Fruit fly (Drosophila melanogaster) whole organism, embryonic: ENCODE data around the gene CG32631.
A peak's percentile ranks its signal among the peaks of the same experiment; 100 is the strongest.

ENCODE experiments used
- BtbVII ChIP-seq: fragments of 200-800 bp; sonication (Bioruptor generic); optimal IDR thresholded peaks from 3 replicates; lab custom pipeline; 2017; ENCODE audit warnings: missing biosample characterization, mild to moderate bottlenecking, missing genetic modification characterization
- CG10147 ChIP-seq: fragments of 200-800 bp; sonication (Bioruptor generic); optimal IDR thresholded peaks from 2 replicates; lab custom pipeline; 2019; ENCODE audit warnings: missing biosample characterization, mild to moderate bottlenecking, missing genetic modification characterization, moderate library complexity
- CG10366 ChIP-seq: fragments of 200-800 bp; sonication (Bioruptor generic); IDR thresholded peaks from 2 replicates; pipeline ENCODE4 v1.3.6; 2022; ENCODE audit warnings: missing biosample characterization, missing genetic modification characterization
- CG11247 ChIP-seq: fragments of 200-800 bp; sonication (Bioruptor generic); IDR thresholded peaks from 2 replicates; pipeline ENCODE4 v1.3.6; 2022; ENCODE audit warnings: missing biosample characterization, missing genetic modification characterization
- CG11560 ChIP-seq: fragments of 200-800 bp; sonication (Bioruptor generic); IDR thresholded peaks from 3 replicates; pipeline ENCODE4 v1.3.6; 2022; ENCODE audit warnings: missing biosample characterization, missing genetic modification characterization
- CG12155 ChIP-seq: fragments of 200-800 bp; sonication (Bioruptor generic); optimal IDR thresholded peaks from 3 replicates; lab custom pipeline; 2016; ENCODE audit warnings: missing biosample characterization, missing genetic modification characterization
- CG13624 ChIP-seq: fragments of 200-800 bp; sonication (Bioruptor generic); optimal IDR thresholded peaks from 2 replicates; lab custom pipeline; 2016; ENCODE audit warnings: missing biosample characterization, missing genetic modification characterization
- CG1602 ChIP-seq: fragments of 200-800 bp; sonication (Bioruptor generic); optimal IDR thresholded peaks from 3 replicates; lab custom pipeline; 2016; ENCODE audit warnings: missing biosample characterization, missing genetic modification characterization
- CG17568 ChIP-seq: fragments of 200-800 bp; sonication (Bioruptor generic); optimal IDR thresholded peaks from 2 replicates; lab custom pipeline; 2018; ENCODE audit warnings: missing biosample characterization, mild to moderate bottlenecking, missing genetic modification characterization, moderate library complexity
- CG17912 ChIP-seq: fragments of 200-800 bp; sonication (Bioruptor generic); optimal IDR thresholded peaks from 2 replicates; lab custom pipeline; 2018; ENCODE audit warnings: missing biosample characterization, mild to moderate bottlenecking, missing genetic modification characterization
- CG18619 ChIP-seq: fragments of 200-800 bp; sonication (Bioruptor generic); optimal IDR thresholded peaks from 3 replicates; lab custom pipeline; 2017; ENCODE audit warnings: missing biosample characterization, mild to moderate bottlenecking, missing genetic modification characterization
- CG2120 ChIP-seq: fragments of 200-800 bp; sonication (Bioruptor generic); optimal IDR thresholded peaks from 3 replicates; lab custom pipeline; 2016; ENCODE audit warnings: missing biosample characterization, missing genetic modification characterization
- CG2678 ChIP-seq: fragments of 200-800 bp; sonication (Bioruptor generic); optimal IDR thresholded peaks from 3 replicates; lab custom pipeline; 2019; ENCODE audit warnings: missing biosample characterization, mild to moderate bottlenecking, missing genetic modification characterization, moderate library complexity
- CG30403 ChIP-seq: fragments of 200-800 bp; sonication (Bioruptor generic); optimal IDR thresholded peaks from 3 replicates; lab custom pipeline; 2016; ENCODE audit warnings: missing biosample characterization, missing genetic modification characterization
- CG31365 ChIP-seq: fragments of 200-800 bp; sonication (Bioruptor generic); optimal IDR thresholded peaks from 2 replicates; lab custom pipeline; 2018; ENCODE audit warnings: missing biosample characterization, mild to moderate bottlenecking, missing genetic modification characterization
- CG32767 ChIP-seq: fragments of 200-800 bp; sonication (Bioruptor generic); IDR thresholded peaks from 2 replicates; pipeline ENCODE4 v1.3.6; 2022; ENCODE audit warnings: missing biosample characterization, missing genetic modification characterization
- CG33213 ChIP-seq: fragments of 200-800 bp; sonication (Bioruptor generic); optimal IDR thresholded peaks from 3 replicates; lab custom pipeline; 2016; ENCODE audit warnings: missing biosample characterization, missing genetic modification characterization
- CG34422 ChIP-seq: fragments of 200-800 bp; sonication (Bioruptor generic); IDR thresholded peaks from 3 replicates; pipeline ENCODE4 v1.3.6; 2022; ENCODE audit warnings: missing biosample characterization, missing genetic modification characterization
- CG5245 ChIP-seq: fragments of 200-800 bp; sonication (Bioruptor generic); optimal IDR thresholded peaks from 3 replicates; lab custom pipeline; 2016; ENCODE audit warnings: missing biosample characterization, missing genetic modification characterization
- CG6654 ChIP-seq: fragments of 200-800 bp; sonication (Bioruptor generic); optimal IDR thresholded peaks from 2 replicates; lab custom pipeline; 2017; ENCODE audit warnings: missing biosample characterization, mild to moderate bottlenecking, missing genetic modification characterization
- CG6791 ChIP-seq: fragments of 200-800 bp; sonication (Bioruptor generic); IDR thresholded peaks from 3 replicates; pipeline ENCODE4 v1.3.6; 2022; ENCODE audit warnings: missing biosample characterization, missing genetic modification characterization; ENCODE audit not compliant: partially characterized antibody
- CG7357 ChIP-seq: fragments of 200-800 bp; sonication (Bioruptor generic); IDR thresholded peaks from 3 replicates; pipeline ENCODE4 v1.3.6; 2022; ENCODE audit warnings: missing biosample characterization, missing genetic modification characterization
- CG8944 ChIP-seq: fragments of 200-800 bp; sonication (Bioruptor generic); optimal IDR thresholded peaks from 3 replicates; lab custom pipeline; 2016; ENCODE audit warnings: missing biosample characterization, missing genetic modification characterization
- Camta ChIP-seq: fragments of 200-800 bp; sonication (Bioruptor generic); optimal IDR thresholded peaks from 2 replicates; lab custom pipeline; 2016; ENCODE audit warnings: missing biosample characterization, missing genetic modification characterization
- CrebB ChIP-seq: fragments of 200-800 bp; sonication (Bioruptor generic); optimal IDR thresholded peaks from 3 replicates; lab custom pipeline; 2018; ENCODE audit warnings: missing biosample characterization, mild to moderate bottlenecking, missing genetic modification characterization
- Dad ChIP-seq: fragments of 200-800 bp; sonication (Bioruptor generic); optimal IDR thresholded peaks from 3 replicates; lab custom pipeline; 2016; ENCODE audit warnings: missing biosample characterization, missing genetic modification characterization
- Med ChIP-seq: fragments of 200-800 bp; sonication (Bioruptor generic); peaks from one replicate; lab custom pipeline; 2016; ENCODE audit warnings: missing biosample characterization, missing genetic modification characterization, mild to moderate bottlenecking, inconsistent platforms, moderate library complexity
- Poxn ChIP-seq: fragments of 200-800 bp; sonication (Bioruptor generic); IDR thresholded peaks from 2 replicates; pipeline ENCODE4 v1.3.6; 2022; ENCODE audit warnings: missing biosample characterization, missing genetic modification characterization
- YL-1 ChIP-seq: fragments of 200-800 bp; sonication (Bioruptor generic); optimal IDR thresholded peaks from 3 replicates; lab custom pipeline; 2017; ENCODE audit warnings: missing biosample characterization, mild to moderate bottlenecking, missing genetic modification characterization
- az2 ChIP-seq: fragments of 200-800 bp; sonication (Bioruptor generic); optimal IDR thresholded peaks from 3 replicates; lab custom pipeline; 2016; ENCODE audit warnings: missing biosample characterization, missing genetic modification characterization
- bigmax ChIP-seq: fragments of 200-800 bp; sonication (Bioruptor generic); optimal IDR thresholded peaks from 2 replicates; lab custom pipeline; 2018; ENCODE audit warnings: missing biosample characterization, mild to moderate bottlenecking, missing genetic modification characterization
- crc ChIP-seq: fragments of 200-800 bp; sonication (Bioruptor generic); optimal IDR thresholded peaks from 2 replicates; lab custom pipeline; 2016; ENCODE audit warnings: missing biosample characterization, missing genetic modification characterization
- cwo ChIP-seq: fragments of 200-800 bp; sonication (Bioruptor generic); optimal IDR thresholded peaks from 3 replicates; lab custom pipeline; 2017; ENCODE audit warnings: missing biosample characterization, missing genetic modification characterization, mild to moderate bottlenecking, moderate library complexity, missing genetic modification reagents
- eyg ChIP-seq: fragments of 200-800 bp; sonication (Bioruptor generic); optimal IDR thresholded peaks from 3 replicates; lab custom pipeline; 2016; ENCODE audit warnings: missing biosample characterization, missing genetic modification characterization
- fd64A ChIP-seq: fragments of 200-800 bp; sonication (Bioruptor generic); optimal IDR thresholded peaks from 3 replicates; lab custom pipeline; 2018; ENCODE audit warnings: missing biosample characterization, mild to moderate bottlenecking, missing genetic modification characterization
- gem ChIP-seq: fragments of 200-800 bp; sonication (Bioruptor generic); optimal IDR thresholded peaks from 2 replicates; lab custom pipeline; 2019; ENCODE audit warnings: missing biosample characterization, mild to moderate bottlenecking, missing genetic modification characterization, moderate library complexity
- her ChIP-seq: fragments of 200-800 bp; sonication (Bioruptor generic); optimal IDR thresholded peaks from 2 replicates; lab custom pipeline; 2016; ENCODE audit warnings: missing biosample characterization, missing genetic modification characterization
- insv ChIP-seq, 2 experiments: fragments of 200-800 bp; sonication (Bioruptor generic); optimal IDR thresholded peaks; 3 replicates each; lab custom pipeline; 2016 to 2018; ENCODE audit warnings: missing biosample characterization in 2 of 2, missing genetic modification characterization in 2 of 2
- jigr1 ChIP-seq: fragments of 200-800 bp; sonication (Bioruptor generic); IDR thresholded peaks from 3 replicates; pipeline ENCODE4 v1.3.6; 2022; ENCODE audit warnings: missing biosample characterization, missing genetic modification characterization
- jing ChIP-seq: fragments of 200-800 bp; sonication (Bioruptor generic); optimal IDR thresholded peaks from 2 replicates; lab custom pipeline; 2018; ENCODE audit warnings: missing biosample characterization, mild to moderate bottlenecking, missing genetic modification characterization
- kay ChIP-seq: fragments of 200-800 bp; sonication (Bioruptor generic); optimal IDR thresholded peaks from 2 replicates; lab custom pipeline; 2016; ENCODE audit warnings: missing biosample characterization, missing genetic modification characterization
- lilli ChIP-seq: fragments of 200-800 bp; sonication (Bioruptor generic); optimal IDR thresholded peaks from 3 replicates; lab custom pipeline; 2016; ENCODE audit warnings: missing biosample characterization, missing genetic modification characterization
- lola ChIP-seq, 3 experiments: fragments of >200 bp in 2 of 3; fragments of 200-800 bp in 1 of 3; sonication (Bioruptor generic) in 1 of 3; optimal IDR thresholded peaks; 2 replicates each; lab custom pipeline; 2017 to 2019; ENCODE audit warnings: missing biosample characterization in 3 of 3, missing genetic modification characterization in 3 of 3, mild to moderate bottlenecking in 1 of 3, moderate library complexity in 1 of 3
- pros ChIP-seq: fragments of 200-800 bp; sonication (Bioruptor generic); optimal IDR thresholded peaks from 3 replicates; lab custom pipeline; 2019; ENCODE audit warnings: missing biosample characterization, mild to moderate bottlenecking, missing genetic modification characterization, moderate library complexity
- ranshi ChIP-seq: fragments of 200-800 bp; sonication (Bioruptor generic); IDR thresholded peaks from 2 replicates; pipeline ENCODE4 v1.3.6; 2022; ENCODE audit warnings: missing biosample characterization, missing genetic modification characterization
- row ChIP-seq: fragments of 200-800 bp; sonication (Bioruptor generic); IDR thresholded peaks from 3 replicates; pipeline ENCODE4 v1.3.6; 2022; ENCODE audit warnings: missing biosample characterization, missing genetic modification characterization
- salm ChIP-seq: fragments of 200-800 bp; sonication (Bioruptor generic); optimal IDR thresholded peaks from 2 replicates; lab custom pipeline; 2018; ENCODE audit warnings: missing biosample characterization, mild to moderate bottlenecking, missing genetic modification characterization
- slp2 ChIP-seq: fragments of 200-800 bp; sonication (Bioruptor generic); optimal IDR thresholded peaks from 2 replicates; lab custom pipeline; 2016; ENCODE audit warnings: missing biosample characterization, missing genetic modification characterization

The CG32631 gene

dm6 chrX:13536776-13537175 lies 19.5 kb upstream of the CG32631 start:
- TF ChIP-seq az2 (GFP tag; lab: Kevin White, UChicago) (no peak), CG33213 (no peak), kay (GFP tag; lab: Kevin White, UChicago) (no peak), bigmax (GFP tag; lab: Kevin White, UChicago) (no peak), CrebB (tag; lab: Kevin White, UChicago) (no peak), Camta (GFP tag; lab: Kevin White, UChicago) (no peak), salm (no peak), her (GFP tag; lab: Kevin White, UChicago) (no peak), CG30403 (no peak), CG12155 (no peak)

DNA sequence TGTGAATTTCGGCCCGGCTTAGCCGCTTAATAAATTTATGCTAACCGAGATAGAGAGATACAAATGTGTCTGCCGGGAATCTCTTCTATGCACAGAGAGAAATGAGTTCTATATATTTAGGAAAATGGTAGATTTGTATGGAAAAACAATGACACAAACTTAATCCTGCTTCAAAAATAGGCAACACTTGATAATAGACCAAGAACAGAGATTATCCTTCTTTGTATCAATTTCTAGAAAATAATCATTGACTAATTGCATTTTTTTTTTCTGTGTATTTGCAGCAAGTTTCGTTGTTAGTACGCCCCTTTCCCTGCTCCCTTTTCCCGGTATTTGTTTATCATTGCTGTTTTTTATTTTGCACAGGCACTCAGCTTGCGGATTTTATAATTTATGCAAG lies 16.8 kb upstream of the CG32631 start:
- TF ChIP-seq CG5245 (GFP tag; lab: Kevin White, UChicago) (no peak), lilli (GFP tag; lab: Kevin White, UChicago) (no peak), slp2 (GFP tag; lab: Kevin White, UChicago) (no peak), Dad (GFP tag; lab: Kevin White, UChicago) (no peak), CG32767 (GFP tag; lab: Robert Waterston, UW) (no peak), CG2678 (tag; lab: Kevin White, UChicago) (no peak), CG34422 (no peak), CG11560 (tag; lab: Robert Waterston, UW) (no peak), CG10366 (GFP tag; lab: Robert Waterston, UW) (no peak), CG13624 (no peak), eyg (GFP tag; lab: Kevin White, UChicago) (no peak), gem (tag; lab: Kevin White, UChicago) (peak; percentile 12), row (0 out of 3 replicates have a peak, but pooled peaks have one; percentile 6), YL-1 (no peak), lola (GFP tag; optimal IDR thresholded peaks at IDR 0.05; lab: Kevin White, UChicago) (no peak), Med (GFP tag; lab: Kevin White, UChicago) (peak; percentile 20)
- TF ChIP-seq, all 482 proteins: peak for 3

DNA sequence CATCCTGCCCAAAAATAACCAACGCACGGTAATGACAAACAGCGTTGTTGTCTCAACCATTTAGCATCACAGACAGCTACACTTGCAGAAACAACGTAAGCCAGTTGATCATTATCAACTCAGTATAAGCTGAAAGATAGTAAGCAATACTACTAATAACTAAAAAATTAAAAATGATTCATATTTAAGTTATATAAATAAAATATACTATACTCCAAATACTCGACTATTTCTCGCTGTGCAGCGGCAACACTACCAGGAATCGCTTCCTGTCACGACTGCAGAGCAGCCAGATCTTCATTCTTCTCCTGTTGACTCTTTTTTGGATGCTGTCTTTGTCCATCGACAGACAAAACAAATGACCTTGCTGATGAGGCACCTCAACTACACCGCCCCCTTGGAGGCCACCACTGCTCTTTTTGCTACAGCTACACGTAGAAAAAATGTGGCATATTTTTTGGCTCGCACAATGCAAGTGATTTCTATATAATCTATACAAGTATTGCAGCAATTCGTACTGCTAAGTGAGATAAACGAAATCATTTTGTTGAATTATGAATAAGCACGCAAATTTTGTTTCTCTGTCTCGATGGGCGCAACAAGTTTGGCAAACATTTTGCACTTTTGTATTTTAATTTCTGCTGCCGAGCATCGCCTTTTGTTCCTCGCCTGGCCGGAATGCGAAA lies 15.2 kb upstream of the CG32631 start:
- TF ChIP-seq crc (GFP tag; lab: Kevin White, UChicago) (no peak), Med (GFP tag; lab: Kevin White, UChicago) (peak; percentile 40), BtbVII (GFP tag; lab: Kevin White, UChicago) (no peak), Poxn (no peak), cwo (no peak)

DNA sequence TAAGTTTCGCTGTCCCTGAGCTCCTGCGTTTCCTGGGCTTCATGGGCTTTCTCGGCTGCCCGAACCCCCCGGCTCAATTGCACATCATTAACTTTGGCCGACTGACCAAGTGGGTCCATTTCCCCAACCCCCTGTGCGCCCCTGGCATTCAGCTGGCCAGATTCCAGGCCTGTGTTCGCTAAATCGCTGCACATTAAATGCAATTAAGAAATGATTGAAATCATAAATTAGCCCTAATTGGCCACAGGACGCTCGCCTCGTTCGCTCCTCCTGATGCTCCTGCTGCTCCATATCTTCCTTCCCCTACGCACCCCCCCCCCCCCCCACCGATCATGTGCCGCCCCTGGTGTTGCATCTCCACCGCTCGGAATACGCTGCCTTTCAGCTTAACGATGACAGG lies 14.2 kb upstream of the CG32631 start:
- TF ChIP-seq CG18619 (GFP tag; lab: Kevin White, UChicago), result no peak
- TF ChIP-seq jigr1 (GFP tag; lab: Robert Waterston, UW), result no peak
- no peak for TF ChIP-seq CG11247
- TF ChIP-seq ranshi (GFP tag; lab: Robert Waterston, UW), result no peak
- no peak for TF ChIP-seq jing (GFP tag; lab: Kevin White, UChicago)
- TF ChIP-seq CG17568 (GFP tag; lab: Kevin White, UChicago), result no peak
- TF ChIP-seq CG6791, result no peak
- no peak for TF ChIP-seq CG8944 (GFP tag; lab: Kevin White, UChicago)
- no peak for TF ChIP-seq insv (GFP tag; optimal IDR thresholded peaks at IDR 0.05; lab: Kevin White, UChicago)
- no peak for TF ChIP-seq CG6654 (GFP tag; lab: Kevin White, UChicago)
- no peak for TF ChIP-seq CG31365
- TF ChIP-seq CG7357 (GFP tag; lab: Robert Waterston, UW), result no peak
- TF ChIP-seq CG17912, result no peak
- TF ChIP-seq CG10147 (GFP tag; lab: Kevin White, UChicago), result no peak
- TF ChIP-seq CG1602, result no peak
- no peak for TF ChIP-seq pros (GFP tag; lab: Kevin White, UChicago)
- no peak for TF ChIP-seq fd64A (GFP tag; lab: Kevin White, UChicago)
- no peak for TF ChIP-seq CG2120 (GFP tag; lab: Kevin White, UChicago)
